Fruit fly (Drosophila melanogaster) whole organism, wandering third instar larva: ENCODE measurements around the gene CG15546.

Experiments
- CG32264 ChIP-seq: fragments of 200-800 bp; sonication (Bioruptor generic); optimal IDR thresholded peaks from 2 replicates; lab custom pipeline; 2016; ENCODE audit warnings: missing biosample characterization, missing genetic modification characterization
- CG9705 ChIP-seq: fragments of 200-800 bp; sonication (Bioruptor generic); optimal IDR thresholded peaks from 2 replicates; lab custom pipeline; 2018; ENCODE audit warnings: missing biosample characterization, mild to moderate bottlenecking, missing genetic modification characterization
- CrebA ChIP-seq: fragments of 200-800 bp; sonication (Bioruptor generic); optimal IDR thresholded peaks from 2 replicates; lab custom pipeline; 2016; ENCODE audit warnings: missing biosample characterization, mild to moderate bottlenecking, missing genetic modification characterization, borderline replicate concordance
- Dfd ChIP-seq: fragments of >200 bp; optimal IDR thresholded peaks from 2 replicates; lab custom pipeline; 2017; ENCODE audit warnings: missing biosample characterization, missing genetic modification characterization
- Dif ChIP-seq: fragments of 200-275, 200-300 bp; sonication (Bioruptor generic); optimal IDR thresholded peaks from 2 replicates; lab custom pipeline; 2018; ENCODE audit warnings: missing biosample characterization, missing genetic modification characterization; ENCODE audit not compliant: partially characterized antibody
- HLH106 ChIP-seq: fragments of 200-800 bp; optimal IDR thresholded peaks from 3 replicates; lab custom pipeline; 2019; ENCODE audit warnings: missing biosample characterization, mild to moderate bottlenecking, missing genetic modification characterization, moderate library complexity
- Hnf4 ChIP-seq: fragments of 200-800 bp; sonication (Bioruptor generic); optimal IDR thresholded peaks from 2 replicates; lab custom pipeline; 2016; ENCODE audit warnings: missing biosample characterization, mild to moderate bottlenecking, missing genetic modification characterization
- Hr78 ChIP-seq: fragments of >200 bp; optimal IDR thresholded peaks from 2 replicates; lab custom pipeline; 2017; ENCODE audit warnings: missing biosample characterization, missing genetic modification characterization
- Hr83 ChIP-seq: fragments of 200-300 bp; sonication (Bioruptor generic); optimal IDR thresholded peaks from 2 replicates; lab custom pipeline; 2016; ENCODE audit warnings: missing biosample characterization, mild to moderate bottlenecking, missing genetic modification characterization, moderate library complexity; ENCODE audit not compliant: poor library complexity, severe bottlenecking
- OdsH ChIP-seq: fragments of 200-800 bp; sonication (Bioruptor generic); optimal IDR thresholded peaks from 2 replicates; lab custom pipeline; 2016; ENCODE audit warnings: missing biosample characterization, mild to moderate bottlenecking, missing genetic modification characterization
- Rel ChIP-seq, 2 experiments: fragments of 200-800 bp; sonication (Bioruptor generic) in 1 of 2; optimal IDR thresholded peaks; 2 replicates in 1 of 2; 3 replicates in 1 of 2; lab custom pipeline; 2016 to 2019; ENCODE audit warnings: mild to moderate bottlenecking in 2 of 2, missing biosample characterization in 2 of 2, missing genetic modification characterization in 2 of 2, moderate library complexity in 1 of 2
- Sp1 ChIP-seq: fragments of 200-800 bp; sonication (Bioruptor generic); optimal IDR thresholded peaks from 3 replicates; lab custom pipeline; 2019; ENCODE audit warnings: missing biosample characterization, mild to moderate bottlenecking, missing genetic modification characterization, moderate library complexity
- brk ChIP-seq: fragments of 200-800 bp; sonication (Bioruptor generic); optimal IDR thresholded peaks from 2 replicates; lab custom pipeline; 2016; ENCODE audit warnings: missing biosample characterization, mild to moderate bottlenecking, missing genetic modification characterization
- dl ChIP-seq, 2 experiments: fragments of 175-275, 200-275 bp in 1 of 2; fragments of 200-275 bp in 1 of 2; sonication (Bioruptor generic); optimal IDR thresholded peaks; lab custom pipeline; 2018; ENCODE audit warnings: mild to moderate bottlenecking in 2 of 2, missing biosample characterization in 2 of 2, missing genetic modification characterization in 2 of 2, moderate library complexity in 2 of 2; ENCODE audit not compliant: partially characterized antibody in 2 of 2, insufficient read depth in 1 of 2
- dmrt93B ChIP-seq: fragments of 200-800 bp; sonication (Bioruptor generic); optimal IDR thresholded peaks from 2 replicates; lab custom pipeline; 2018; ENCODE audit warnings: missing biosample characterization, mild to moderate bottlenecking, missing genetic modification characterization
- dsf ChIP-seq: sonication (Bioruptor generic); optimal IDR thresholded peaks from 2 replicates; lab custom pipeline; 2016; ENCODE audit warnings: missing biosample characterization, missing genetic modification characterization, borderline replicate concordance
- ey ChIP-seq: fragments of 200-800 bp; sonication (Bioruptor generic); optimal IDR thresholded peaks from 2 replicates; lab custom pipeline; 2016; ENCODE audit warnings: missing biosample characterization, missing genetic modification characterization
- foxo ChIP-seq, 2 experiments: fragments of 200-800 bp; sonication (Bioruptor generic); optimal IDR thresholded peaks; 2 replicates in 1 of 2; 3 replicates in 1 of 2; lab custom pipeline; 2016 to 2017; ENCODE audit warnings: missing biosample characterization in 2 of 2, missing genetic modification characterization in 2 of 2
- h ChIP-seq: fragments of 200-800 bp; sonication (Bioruptor generic); optimal IDR thresholded peaks from 3 replicates; lab custom pipeline; 2016; ENCODE audit warnings: missing biosample characterization, mild to moderate bottlenecking, missing genetic modification characterization
- jim ChIP-seq: fragments of 175-275, 200-325 bp; sonication (Bioruptor generic); optimal IDR thresholded peaks from 2 replicates; lab custom pipeline; 2016; ENCODE audit warnings: missing biosample characterization, mild to moderate bottlenecking, missing genetic modification characterization
- lola ChIP-seq: fragments of >200 bp; optimal IDR thresholded peaks from 2 replicates; lab custom pipeline; 2017; ENCODE audit warnings: missing biosample characterization, missing genetic modification characterization
- pan ChIP-seq: fragments of >200 bp; optimal IDR thresholded peaks from 2 replicates; lab custom pipeline; 2017
- psq ChIP-seq: fragments of 200-800 bp; sonication (Bioruptor generic); optimal IDR thresholded peaks from 3 replicates; lab custom pipeline; 2017; ENCODE audit warnings: missing biosample characterization, mild to moderate bottlenecking, missing genetic modification characterization, moderate library complexity
- rgr ChIP-seq: fragments of 200-800 bp; sonication (Bioruptor generic); optimal IDR thresholded peaks from 3 replicates; lab custom pipeline; 2016; ENCODE audit warnings: missing biosample characterization, mild to moderate bottlenecking, missing genetic modification characterization
- sv ChIP-seq: fragments of 200-800 bp; sonication (Bioruptor generic); optimal IDR thresholded peaks from 3 replicates; lab custom pipeline; 2016; ENCODE audit warnings: missing biosample characterization, missing genetic modification characterization
- tai ChIP-seq: sonication (Bioruptor generic); optimal IDR thresholded peaks from 2 replicates; lab custom pipeline; 2016; ENCODE audit warnings: missing biosample characterization, missing genetic modification characterization
- usp ChIP-seq: fragments of >200 bp; optimal IDR thresholded peaks from 2 replicates; lab custom pipeline; 2017; ENCODE audit warnings: missing biosample characterization, missing genetic modification characterization

The CG15546 gene

dm6 chr3R:30916024-30916423 lies 40.0 kb upstream of the CG15546 start:
- peak; percentile 94 for TF ChIP-seq Dfd (GFP tag; lab: Kevin White, UChicago)
- no peak for TF ChIP-seq jim

DNA sequence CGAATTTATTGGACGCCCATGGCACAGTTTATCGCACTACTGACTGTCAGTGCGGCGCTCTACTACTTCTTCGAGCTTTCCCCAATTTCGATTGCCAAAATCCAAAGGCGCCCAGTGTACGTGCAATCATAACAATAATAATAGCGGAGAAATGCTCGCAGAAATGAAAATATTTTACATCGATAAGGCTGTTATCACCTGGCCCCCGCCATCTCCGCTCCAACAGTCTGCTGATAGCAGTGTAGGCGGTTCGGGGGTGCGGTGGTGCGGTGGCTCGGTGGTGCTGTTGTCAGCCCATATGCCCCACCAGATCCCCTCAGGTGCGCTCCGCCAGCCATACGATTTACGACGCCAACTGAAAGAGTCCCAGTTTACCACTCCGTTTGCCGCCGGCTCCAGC lies 39.2 kb upstream of the CG15546 start:
- TF ChIP-seq Hnf4 (GFP tag; lab: Kevin White, UChicago) (no peak), CG32264 (GFP tag; lab: Kevin White, UChicago) (no peak)

DNA sequence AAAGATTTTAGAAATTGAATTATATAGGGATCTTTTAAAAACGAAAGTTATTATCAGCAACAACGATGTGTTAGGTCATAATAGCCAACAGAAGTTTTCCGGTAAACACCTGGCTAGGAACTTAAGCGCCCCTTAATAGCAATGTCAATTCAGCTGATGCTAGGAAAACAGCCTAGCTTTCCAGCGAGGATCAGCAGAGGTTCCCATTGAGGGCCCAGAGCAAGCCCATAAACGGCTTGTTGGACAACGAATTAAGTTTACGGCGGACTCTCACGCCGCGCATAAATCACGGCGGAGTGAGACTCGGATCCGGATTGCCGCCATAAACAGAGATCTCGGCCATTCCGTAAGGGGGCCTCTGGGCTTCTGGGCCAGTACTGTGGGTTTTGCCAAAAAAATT lies 37.7 kb upstream of the CG15546 start:
- TF ChIP-seq h: peak; percentile 3
- no peak for TF ChIP-seq rgr (GFP tag; lab: Kevin White, UChicago)
- peak; percentile 5 for TF ChIP-seq Sp1
- no peak for TF ChIP-seq brk (GFP tag; lab: Kevin White, UChicago)
- TF ChIP-seq OdsH (GFP tag; lab: Kevin White, UChicago): peak; percentile 7

DNA sequence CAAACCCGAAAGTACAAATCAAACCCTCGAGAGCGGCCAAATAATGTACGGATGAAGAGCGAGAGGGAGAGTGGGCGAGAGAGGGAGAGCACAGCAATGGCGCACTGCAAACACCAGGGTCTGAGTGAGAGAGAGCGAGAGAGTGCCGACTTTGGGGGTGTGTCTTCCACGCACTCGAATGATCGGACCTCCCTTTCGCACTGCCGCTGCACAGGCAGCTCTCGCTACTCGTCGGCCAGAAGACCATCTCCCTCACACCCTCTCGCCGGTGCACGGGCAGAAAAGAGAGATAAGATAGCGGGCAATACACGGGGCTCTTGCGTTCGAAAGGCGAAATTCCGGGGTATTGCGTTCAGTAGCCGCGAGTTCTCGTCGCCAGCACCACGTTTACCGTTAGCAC lies 36.4 kb upstream of the CG15546 start, which contains the start of gene Ptx1:
TSS of gene Ptx1 (plus strand) at position 353 of the 400 bp plus-strand sequence.
- TF ChIP-seq sv: no peak
- TF ChIP-seq Rel (GFP tag; optimal IDR thresholded peaks at IDR 0.05; lab: Kevin White, UChicago): no peak
- TF ChIP-seq Rel (tag; optimal IDR thresholded peaks at IDR 0.05; lab: Kevin White, UChicago): no peak
- TF ChIP-seq jim: no peak
- no peak for TF ChIP-seq Hr78 (GFP tag; lab: Kevin White, UChicago)
- TF ChIP-seq ey: no peak
- peak; percentile 37 for TF ChIP-seq rgr (GFP tag; lab: Kevin White, UChicago)
- peak; percentile 43 for TF ChIP-seq Dif (GFP tag; lab: Kevin White, UChicago)
- TF ChIP-seq dl (GFP tag; optimal IDR thresholded peaks at IDR 0.05; lab: Kevin White, UChicago; ENCODE audit: insufficient read depth in 1 of 2, partially characterized antibody in 2 of 2): peak; percentile 37 to 53
- no peak for TF ChIP-seq tai (GFP tag; lab: Kevin White, UChicago)
- no peak for TF ChIP-seq CG9705 (GFP tag; lab: Kevin White, UChicago)
- no peak for TF ChIP-seq dsf
- TF ChIP-seq dmrt93B (GFP tag; lab: Kevin White, UChicago): no peak
- peak; percentile 37 for TF ChIP-seq h
- peak; percentile 43 for TF ChIP-seq Hr83 (GFP tag; lab: Kevin White, UChicago)
- TF ChIP-seq, all 38 proteins: peak for 5

dm6 chr3R:30909840-30910239 lies 33.9 kb upstream of the CG15546 start:
- TF ChIP-seq ey (no peak), Rel (GFP tag; optimal IDR thresholded peaks at IDR 0.05; lab: Kevin White, UChicago) (no peak), Rel (tag; optimal IDR thresholded peaks at IDR 0.05; lab: Kevin White, UChicago) (no peak), usp (no peak), lola (GFP tag; lab: Kevin White, UChicago) (no peak), Dfd (GFP tag; lab: Kevin White, UChicago) (no peak), CrebA (GFP tag; lab: Kevin White, UChicago) (no peak)

dm6 chr3R:30909032-30909431 lies 33.0 kb upstream of the CG15546 start:
- TF ChIP-seq psq (GFP tag; lab: Kevin White, UChicago) (no peak), CrebA (GFP tag; lab: Kevin White, UChicago) (no peak), pan (lab: Kevin White, UChicago) (no peak), dmrt93B (GFP tag; lab: Kevin White, UChicago) (no peak), Hr78 (GFP tag; lab: Kevin White, UChicago) (no peak), Sp1 (no peak), sv (no peak), HLH106 (tag; lab: Kevin White, UChicago) (no peak), rgr (GFP tag; lab: Kevin White, UChicago) (no peak), dl (GFP tag; optimal IDR thresholded peaks at IDR 0.05; lab: Kevin White, UChicago; ENCODE audit: insufficient read depth in 1 of 2, partially characterized antibody in 2 of 2) (no peak), Hnf4 (GFP tag; lab: Kevin White, UChicago) (no peak), foxo (GFP tag; optimal IDR thresholded peaks at IDR 0.05; lab: Kevin White, UChicago) (no peak), brk (GFP tag; lab: Kevin White, UChicago) (no peak), tai (GFP tag; lab: Kevin White, UChicago) (no peak)
